Fruit fly (Drosophila melanogaster): ENCODE results near the gene CG3294.

The CG3294 gene

dm6 chr2L:4813023-4813339 lies 18.6 kb downstream of the CG3294 start:
- no peak for TF ChIP-seq CG8301 (tag; optimal IDR thresholded peaks at IDR 0.05)
- TF ChIP-seq fd96Ca (GFP tag; IDR thresholded peaks at IDR 0.05): 0 out of 3 replicates have a peak, but pooled peaks have one; percentile 9
- TF ChIP-seq CG17806 (tag; optimal IDR thresholded peaks at IDR 0.05): no peak
- no peak for TF ChIP-seq CG12605 (GFP tag; IDR thresholded peaks at IDR 0.05)

DNA sequence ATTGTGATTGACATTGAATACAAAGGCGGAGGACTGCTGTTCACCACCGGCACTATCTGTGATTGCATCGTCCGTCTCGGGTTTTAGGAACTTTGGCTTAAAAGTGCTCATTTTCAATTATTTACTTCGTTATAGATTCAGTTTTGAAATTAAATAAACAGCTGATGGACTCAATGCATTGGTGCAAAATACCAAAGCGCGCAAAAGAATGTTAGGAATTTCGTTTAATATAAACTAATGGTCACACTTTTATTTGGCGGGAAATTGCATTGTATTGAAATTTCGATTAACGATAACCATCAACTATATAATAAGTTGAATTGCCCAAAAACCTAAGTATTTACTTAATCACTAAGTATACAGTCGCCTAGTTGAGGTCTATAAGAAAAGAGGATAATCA lies 23.7 kb downstream of the CG3294 start, which contains the start of gene CG3225:
CG3225 (minus strand) TSS at position 190 of the 400 bp plus-strand sequence.
- TF ChIP-seq CG4496 (GFP tag; IDR thresholded peaks at IDR 0.05) (no peak), CG10348 (GFP tag; IDR thresholded peaks at IDR 0.05) (no peak), D1 (tag; optimal IDR thresholded peaks at IDR 0.05) (no peak), EcR (GFP tag; optimal IDR thresholded peaks at IDR 0.05) (no peak)

DNA sequence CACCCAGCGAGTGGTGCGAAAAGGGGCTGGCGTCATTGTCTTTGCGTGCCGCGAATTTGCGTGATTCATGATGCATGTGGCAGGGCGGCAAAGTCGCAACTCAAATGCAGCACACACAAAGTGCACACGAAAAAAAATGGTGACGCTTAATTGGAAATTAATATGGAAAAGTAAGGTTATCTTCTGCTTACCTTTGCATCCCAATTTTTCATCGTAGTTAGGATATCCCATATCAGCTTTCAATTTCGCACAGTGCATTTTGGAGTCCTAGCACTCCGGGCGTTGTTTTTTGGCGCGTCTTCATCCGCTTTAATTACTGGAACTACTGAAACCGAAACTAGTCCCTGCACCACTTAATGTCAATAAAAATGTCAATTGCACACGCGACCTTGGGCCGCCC lies 25.6 kb downstream of the CG3294 start:
- TF ChIP-seq Pif1A (GFP tag; optimal IDR thresholded peaks at IDR 0.05) (no peak), CG4496 (GFP tag; IDR thresholded peaks at IDR 0.05) (peak; percentile 73), gl (tag; optimal IDR thresholded peaks at IDR 0.05) (no peak), CG13204 (GFP tag; optimal IDR thresholded peaks at IDR 0.05) (no peak), Snoo (tag; optimal IDR thresholded peaks at IDR 0.05) (no peak), CG8159 (tag; optimal IDR thresholded peaks at IDR 0.05) (no peak), D1 (tag; optimal IDR thresholded peaks at IDR 0.05) (no peak), CG12605 (GFP tag; IDR thresholded peaks at IDR 0.05) (no peak), CG15710 (tag; optimal IDR thresholded peaks at IDR 0.05) (no peak), fd96Ca (GFP tag; IDR thresholded peaks at IDR 0.05) (peak; percentile 53; the same call in 1 of the 3 replicates), CG32121 (GFP tag; IDR thresholded peaks at IDR 0.05) (no peak), CG8301 (tag; optimal IDR thresholded peaks at IDR 0.05) (no peak), CG14655 (GFP tag; optimal IDR thresholded peaks at IDR 0.05) (no peak), CG34367 (tag; optimal IDR thresholded peaks at IDR 0.05) (no peak), rn (GFP tag; IDR thresholded peaks at IDR 0.05) (no peak), CG9948 (tag; optimal IDR thresholded peaks at IDR 0.05) (peak; percentile 4), Ets98B (GFP tag; IDR thresholded peaks at IDR 0.05) (peak; percentile 10; the same call in 1 of the 2 replicates), CG10348 (GFP tag; IDR thresholded peaks at IDR 0.05) (no peak), EcR (GFP tag; optimal IDR thresholded peaks at IDR 0.05) (no peak), CG17806 (tag; optimal IDR thresholded peaks at IDR 0.05) (peak; percentile 1), Pif1B (GFP tag; optimal IDR thresholded peaks at IDR 0.05) (no peak)

dm6 chr2L:4820448-4821318 lies 26.3 kb downstream of the CG3294 start:
- TF ChIP-seq CG17806 (tag; optimal IDR thresholded peaks at IDR 0.05) (peak; percentile 73), CG4496 (GFP tag; IDR thresholded peaks at IDR 0.05) (peak; percentile 42; the same call in 2 of the 3 replicates), CG8159 (tag; optimal IDR thresholded peaks at IDR 0.05) (no peak), Snoo (tag; optimal IDR thresholded peaks at IDR 0.05) (peak; percentile 74), CG34367 (tag; optimal IDR thresholded peaks at IDR 0.05) (peak; percentile 78), CG9948 (tag; optimal IDR thresholded peaks at IDR 0.05) (peak; percentile 77), CG15710 (tag; optimal IDR thresholded peaks at IDR 0.05) (peak; percentile 80), CG10348 (GFP tag; IDR thresholded peaks at IDR 0.05) (no peak), Pif1A (GFP tag; optimal IDR thresholded peaks at IDR 0.05) (peak; percentile 70), CG14655 (GFP tag; optimal IDR thresholded peaks at IDR 0.05) (peak; percentile 80), CG12605 (GFP tag; IDR thresholded peaks at IDR 0.05) (no peak; the same call in 1 of the 2 replicates), gl (tag; optimal IDR thresholded peaks at IDR 0.05) (peak; percentile 54), Ets98B (GFP tag; IDR thresholded peaks at IDR 0.05) (no peak), rn (GFP tag; IDR thresholded peaks at IDR 0.05) (0 out of 2 replicates have a peak, but pooled peaks have one; percentile 12), EcR (GFP tag; optimal IDR thresholded peaks at IDR 0.05) (no peak), CG8301 (tag; optimal IDR thresholded peaks at IDR 0.05) (peak; percentile 54), CG13204 (GFP tag; optimal IDR thresholded peaks at IDR 0.05) (peak; percentile 47), CG32121 (GFP tag; IDR thresholded peaks at IDR 0.05) (no peak), Pif1B (GFP tag; optimal IDR thresholded peaks at IDR 0.05) (peak; percentile 72), fd96Ca (GFP tag; IDR thresholded peaks at IDR 0.05) (peak; percentile 40; the same call in 1 of the 3 replicates)

DNA sequence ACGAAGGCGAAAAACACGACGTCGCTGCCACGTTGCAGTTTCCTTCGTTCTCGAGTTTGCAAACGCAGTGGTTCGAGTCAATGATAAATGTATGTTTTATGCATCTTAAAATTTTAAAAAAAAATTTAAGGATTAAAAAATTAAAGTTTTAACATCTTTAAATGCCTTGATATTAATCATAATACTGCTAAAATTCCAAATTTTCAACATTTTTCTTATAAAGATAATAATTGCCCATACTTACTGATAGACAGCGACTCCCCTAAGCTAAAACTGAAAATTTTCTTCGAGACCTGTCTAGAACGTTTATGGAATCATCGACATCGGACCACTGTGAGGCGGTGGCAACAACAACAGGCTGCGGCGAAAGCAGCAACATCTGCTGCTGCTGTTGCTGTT lies 27.0 kb downstream of the CG3294 start:
- 0 out of 2 replicates have a peak, but pooled peaks have one; percentile 29 for TF ChIP-seq CG12605 (GFP tag; IDR thresholded peaks at IDR 0.05)
- TF ChIP-seq CG34367 (tag; optimal IDR thresholded peaks at IDR 0.05): peak; percentile 66
- no peak for TF ChIP-seq CG10348 (GFP tag; IDR thresholded peaks at IDR 0.05)
- TF ChIP-seq Pif1A (GFP tag; optimal IDR thresholded peaks at IDR 0.05): peak; percentile 77
- TF ChIP-seq CG32121 (GFP tag; IDR thresholded peaks at IDR 0.05): peak; percentile 45; the same call in 1 of the 2 replicates
- TF ChIP-seq gl (tag; optimal IDR thresholded peaks at IDR 0.05): peak; percentile 38
- 0 out of 3 replicates have a peak, but pooled peaks have one; percentile 6 for TF ChIP-seq fd96Ca (GFP tag; IDR thresholded peaks at IDR 0.05)
- peak; percentile 70 for TF ChIP-seq Pif1B (GFP tag; optimal IDR thresholded peaks at IDR 0.05)
- peak; percentile 83 for TF ChIP-seq CG15710 (tag; optimal IDR thresholded peaks at IDR 0.05)
- TF ChIP-seq CG4496 (GFP tag; IDR thresholded peaks at IDR 0.05): peak; percentile 76
- peak; percentile 84 for TF ChIP-seq CG14655 (GFP tag; optimal IDR thresholded peaks at IDR 0.05)
- no peak for TF ChIP-seq rn (GFP tag; IDR thresholded peaks at IDR 0.05)
- TF ChIP-seq CG13204 (GFP tag; optimal IDR thresholded peaks at IDR 0.05): peak; percentile 34
- peak; percentile 94 for TF ChIP-seq CG8159 (tag; optimal IDR thresholded peaks at IDR 0.05)
- TF ChIP-seq D1 (tag; optimal IDR thresholded peaks at IDR 0.05): peak; percentile 77
- TF ChIP-seq CG17806 (tag; optimal IDR thresholded peaks at IDR 0.05): peak; percentile 86
- peak; percentile 87 for TF ChIP-seq CG9948 (tag; optimal IDR thresholded peaks at IDR 0.05)
- peak; percentile 58 for TF ChIP-seq Ets98B (GFP tag; IDR thresholded peaks at IDR 0.05)
- no peak for TF ChIP-seq EcR (GFP tag; optimal IDR thresholded peaks at IDR 0.05)
- peak; percentile 69 for TF ChIP-seq Snoo (tag; optimal IDR thresholded peaks at IDR 0.05)
- TF ChIP-seq CG8301 (tag; optimal IDR thresholded peaks at IDR 0.05): peak; percentile 64

All from whole organism, pupa.